Fruit fly (Drosophila melanogaster) whole organism, prepupa: ENCODE measurements around the gene sif.

Experiments used
- Blimp-1 ChIP-seq: fragments of 200-800 bp; sonication (Bioruptor generic); optimal IDR thresholded peaks from 3 replicates; lab custom pipeline; 2017; ENCODE audit warnings: missing biosample characterization, missing genetic modification characterization, mild to moderate bottlenecking, moderate library complexity, missing genetic modification reagents
- CG10669 ChIP-seq: fragments of 200-800 bp; sonication (Bioruptor generic); optimal IDR thresholded peaks from 3 replicates; lab custom pipeline; 2018; ENCODE audit warnings: missing biosample characterization, mild to moderate bottlenecking, missing genetic modification characterization, moderate library complexity
- CG11294 ChIP-seq: fragments of 200-800 bp; sonication (Bioruptor generic); IDR thresholded peaks from 2 replicates; pipeline ENCODE4 v1.3.6; 2022; ENCODE audit warnings: missing biosample characterization, missing genetic modification characterization
- CG15336 ChIP-seq: fragments of 200-800 bp; sonication (Bioruptor generic); IDR thresholded peaks from 2 replicates; pipeline ENCODE4 v1.3.6; 2022; ENCODE audit warnings: missing biosample characterization, missing genetic modification characterization
- CG1621 ChIP-seq: fragments of 200-800 bp; sonication (Bioruptor generic); optimal IDR thresholded peaks from 3 replicates; lab custom pipeline; 2018; ENCODE audit warnings: missing biosample characterization, mild to moderate bottlenecking, missing genetic modification characterization
- CG31627 ChIP-seq: fragments of 200-800 bp; sonication (Bioruptor generic); optimal IDR thresholded peaks from 3 replicates; lab custom pipeline; 2016; ENCODE audit warnings: missing biosample characterization, missing genetic modification characterization
- CG32006 ChIP-seq: fragments of 200-800 bp; sonication (Bioruptor generic); optimal IDR thresholded peaks from 3 replicates; lab custom pipeline; 2017; ENCODE audit warnings: missing biosample characterization, mild to moderate bottlenecking, missing genetic modification characterization
- CG34406 ChIP-seq: fragments of 200-800 bp; sonication (Bioruptor generic); optimal IDR thresholded peaks from 3 replicates; lab custom pipeline; 2016; ENCODE audit warnings: missing biosample characterization, missing genetic modification characterization
- CG3919 ChIP-seq: fragments of 200-800 bp; sonication (Bioruptor generic); optimal IDR thresholded peaks from 3 replicates; lab custom pipeline; 2016; ENCODE audit warnings: missing biosample characterization, missing genetic modification characterization
- CG4318 ChIP-seq: fragments of 200-800 bp; sonication (Bioruptor generic); optimal IDR thresholded peaks from 3 replicates; lab custom pipeline; 2017; ENCODE audit warnings: missing biosample characterization, mild to moderate bottlenecking, missing genetic modification characterization
- CG6276 ChIP-seq: fragments of 200-800 bp; sonication (Bioruptor generic); optimal IDR thresholded peaks from 2 replicates; lab custom pipeline; 2017; ENCODE audit warnings: missing biosample characterization, mild to moderate bottlenecking, missing genetic modification characterization
- CG6792 ChIP-seq: fragments of 200-800 bp; sonication (Bioruptor generic); optimal IDR thresholded peaks from 3 replicates; lab custom pipeline; 2016; ENCODE audit warnings: missing biosample characterization, missing genetic modification characterization
- CG6854 ChIP-seq: fragments of 200-800 bp; sonication (Bioruptor generic); optimal IDR thresholded peaks from 2 replicates; lab custom pipeline; 2017; ENCODE audit warnings: missing biosample characterization, mild to moderate bottlenecking, missing genetic modification characterization
- CG7368 ChIP-seq: fragments of 200-800 bp; sonication (Bioruptor generic); optimal IDR thresholded peaks from 3 replicates; lab custom pipeline; 2016; ENCODE audit warnings: missing biosample characterization, missing genetic modification characterization
- CG8632 ChIP-seq: fragments of 200-800 bp; sonication (Bioruptor generic); optimal IDR thresholded peaks from 3 replicates; lab custom pipeline; 2016; ENCODE audit warnings: missing biosample characterization, missing genetic modification characterization
- CG9139 ChIP-seq: fragments of 200-800 bp; sonication (Bioruptor generic); optimal IDR thresholded peaks from 3 replicates; lab custom pipeline; 2017; ENCODE audit warnings: missing biosample characterization, mild to moderate bottlenecking, missing genetic modification characterization
- Eip75B ChIP-seq: fragments of 200-800 bp; sonication (Bioruptor generic); optimal IDR thresholded peaks from 3 replicates; lab custom pipeline; 2016; ENCODE audit warnings: missing biosample characterization, missing genetic modification characterization
- Eip78C ChIP-seq: fragments of 200-800 bp; sonication (Bioruptor generic); peaks from one replicate; lab custom pipeline; 2016; ENCODE audit warnings: missing biosample characterization, missing genetic modification characterization
- Eip93F ChIP-seq: fragments of 200-800 bp; sonication (Bioruptor generic); optimal IDR thresholded peaks from 2 replicates; lab custom pipeline; 2016; ENCODE audit warnings: missing biosample characterization, mild to moderate bottlenecking, missing genetic modification characterization
- Ets96B ChIP-seq: fragments of 200-800 bp; optimal IDR thresholded peaks from 2 replicates; lab custom pipeline; 2019; ENCODE audit warnings: missing biosample characterization, mild to moderate bottlenecking, missing genetic modification characterization, moderate library complexity
- Hr39 ChIP-seq: fragments of 200-800 bp; sonication (Bioruptor generic); optimal IDR thresholded peaks from 2 replicates; lab custom pipeline; 2016; ENCODE audit warnings: missing biosample characterization, missing genetic modification characterization
- Hr4 ChIP-seq: fragments of 200-800 bp; sonication (Bioruptor generic); optimal IDR thresholded peaks from 3 replicates; lab custom pipeline; 2016; ENCODE audit warnings: missing biosample characterization, missing genetic modification characterization
- Lpt ChIP-seq: fragments of 200-800 bp; sonication (Bioruptor generic); optimal IDR thresholded peaks from 3 replicates; lab custom pipeline; 2016; ENCODE audit warnings: missing biosample characterization, missing genetic modification characterization
- Sox102F ChIP-seq: fragments of 200-800 bp; sonication (Bioruptor generic); optimal IDR thresholded peaks from 2 replicates; lab custom pipeline; 2016; ENCODE audit warnings: missing biosample characterization, mild to moderate bottlenecking, missing genetic modification characterization
- Sox14 ChIP-seq: fragments of 200-800 bp; sonication (Bioruptor generic); optimal IDR thresholded peaks from 3 replicates; lab custom pipeline; 2016; ENCODE audit warnings: missing biosample characterization, missing genetic modification characterization
- Sox15 ChIP-seq: fragments of 200-800 bp; sonication (Bioruptor generic); optimal IDR thresholded peaks from 3 replicates; lab custom pipeline; 2016; ENCODE audit warnings: missing biosample characterization, missing genetic modification characterization
- achi ChIP-seq: fragments of 200-800 bp; sonication (Bioruptor generic); optimal IDR thresholded peaks from 3 replicates; lab custom pipeline; 2016; ENCODE audit warnings: missing biosample characterization, missing genetic modification characterization
- acj6 ChIP-seq: fragments of 200-800 bp; sonication (Bioruptor generic); optimal IDR thresholded peaks from 3 replicates; lab custom pipeline; 2016; ENCODE audit warnings: missing biosample characterization, missing genetic modification characterization
- cyc ChIP-seq: fragments of 200-800 bp; sonication (Bioruptor generic); optimal IDR thresholded peaks from 3 replicates; lab custom pipeline; 2016; ENCODE audit warnings: missing biosample characterization, missing genetic modification characterization
- dac ChIP-seq: fragments of 200-800 bp; sonication (Bioruptor generic); optimal IDR thresholded peaks from 2 replicates; lab custom pipeline; 2017; ENCODE audit warnings: missing biosample characterization, mild to moderate bottlenecking, missing genetic modification characterization
- eg ChIP-seq: fragments of 200-800 bp; sonication (Bioruptor generic); IDR thresholded peaks from 3 replicates; pipeline ENCODE4 v1.3.6; 2022; ENCODE audit warnings: missing biosample characterization, missing genetic modification characterization
- esn ChIP-seq: fragments of 200-800 bp; sonication (Bioruptor generic); optimal IDR thresholded peaks from 2 replicates; lab custom pipeline; 2016; ENCODE audit warnings: missing biosample characterization, mild to moderate bottlenecking, missing genetic modification characterization, moderate library complexity
- fd59A ChIP-seq: fragments of 200-800 bp; sonication (Bioruptor generic); optimal IDR thresholded peaks from 2 replicates; lab custom pipeline; 2017; ENCODE audit warnings: missing biosample characterization, mild to moderate bottlenecking, missing genetic modification characterization, missing genetic modification reagents
- fd85E ChIP-seq: fragments of 200-800 bp; sonication (Bioruptor generic); optimal IDR thresholded peaks from 3 replicates; lab custom pipeline; 2016; ENCODE audit warnings: missing biosample characterization, missing genetic modification characterization
- fkh ChIP-seq: fragments of 200-800 bp; sonication (Bioruptor generic); optimal IDR thresholded peaks from 3 replicates; lab custom pipeline; 2017; ENCODE audit warnings: missing biosample characterization, mild to moderate bottlenecking, missing genetic modification characterization, moderate library complexity
- lz ChIP-seq: fragments of 200-800 bp; sonication (Bioruptor generic); optimal IDR thresholded peaks from 3 replicates; lab custom pipeline; 2016; ENCODE audit warnings: missing biosample characterization, missing genetic modification characterization
- net ChIP-seq: fragments of 200-800 bp; sonication (Bioruptor generic); optimal IDR thresholded peaks from 3 replicates; lab custom pipeline; 2016; ENCODE audit warnings: missing biosample characterization, missing genetic modification characterization
- salr ChIP-seq, 2 experiments: fragments of 200-800 bp; sonication (Bioruptor generic); optimal IDR thresholded peaks; 3 replicates each; lab custom pipeline; 2016 to 2018; ENCODE audit warnings: missing biosample characterization in 2 of 2, missing genetic modification characterization in 2 of 2, mild to moderate bottlenecking in 1 of 2
- spab ChIP-seq: fragments of 200-800 bp; sonication (Bioruptor generic); optimal IDR thresholded peaks from 2 replicates; lab custom pipeline; 2017; ENCODE audit warnings: missing biosample characterization, mild to moderate bottlenecking, missing genetic modification characterization, missing genetic modification reagents
- ss ChIP-seq, 2 experiments: fragments of 200-800 bp; sonication (Bioruptor generic); optimal IDR thresholded peaks; 2 replicates in 1 of 2; 3 replicates in 1 of 2; lab custom pipeline; 2017 to 2018; ENCODE audit warnings: mild to moderate bottlenecking in 2 of 2, missing biosample characterization in 2 of 2, missing genetic modification characterization in 2 of 2, moderate library complexity in 1 of 2
- svp ChIP-seq: fragments of 200-800 bp; sonication (Bioruptor generic); peaks from one replicate; lab custom pipeline; 2016; ENCODE audit warnings: missing biosample characterization, missing genetic modification characterization
- topi ChIP-seq: fragments of 200-800 bp; sonication (Bioruptor generic); optimal IDR thresholded peaks from 3 replicates; lab custom pipeline; 2016; ENCODE audit warnings: missing biosample characterization, missing genetic modification characterization

Gene sif

DNA sequence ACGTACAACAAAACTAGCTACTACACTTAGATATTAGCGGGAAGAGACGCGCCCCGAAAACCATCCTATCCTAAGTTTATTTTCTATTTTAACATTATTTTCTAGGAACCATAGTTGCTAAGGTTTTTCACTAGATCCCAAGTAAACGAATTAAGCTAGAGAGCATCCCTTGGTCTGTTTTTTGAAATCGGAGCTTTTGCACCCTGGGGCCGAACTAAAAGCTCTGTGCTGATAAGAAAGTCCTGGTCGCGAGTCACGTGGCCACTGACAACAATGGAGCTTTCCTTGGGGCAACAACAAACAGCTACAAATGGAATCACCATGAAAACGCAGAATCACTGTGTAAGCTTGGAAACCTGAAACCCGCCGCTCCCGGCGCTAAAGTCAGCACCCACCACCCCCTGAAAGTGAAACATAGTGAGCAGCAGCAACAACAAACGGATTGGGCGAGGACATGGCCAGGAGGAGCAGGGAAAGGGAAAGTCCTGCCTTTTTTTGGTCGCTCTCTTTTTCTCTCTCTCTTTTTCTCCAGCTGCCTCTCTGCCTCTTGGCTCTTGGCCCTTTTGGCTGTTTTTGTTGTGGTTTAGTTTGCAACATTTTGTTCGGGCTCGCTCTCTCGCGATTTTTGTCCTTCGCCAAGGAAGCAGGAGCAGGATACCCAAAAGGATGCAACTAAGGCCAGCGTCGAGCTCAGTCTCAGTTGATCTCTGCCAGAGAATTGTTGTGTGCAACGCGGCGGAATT, at the start of gene sif:
Gene sif (plus strand): TSS at position 693 of the 743 bp plus-strand sequence.
- no peak for TF ChIP-seq net (GFP tag; lab: Kevin White, UChicago)
- TF ChIP-seq Blimp-1 (GFP tag; lab: Kevin White, UChicago) = peak; percentile 69
- TF ChIP-seq CG7368 (GFP tag; lab: Kevin White, UChicago) = no peak

DNA sequence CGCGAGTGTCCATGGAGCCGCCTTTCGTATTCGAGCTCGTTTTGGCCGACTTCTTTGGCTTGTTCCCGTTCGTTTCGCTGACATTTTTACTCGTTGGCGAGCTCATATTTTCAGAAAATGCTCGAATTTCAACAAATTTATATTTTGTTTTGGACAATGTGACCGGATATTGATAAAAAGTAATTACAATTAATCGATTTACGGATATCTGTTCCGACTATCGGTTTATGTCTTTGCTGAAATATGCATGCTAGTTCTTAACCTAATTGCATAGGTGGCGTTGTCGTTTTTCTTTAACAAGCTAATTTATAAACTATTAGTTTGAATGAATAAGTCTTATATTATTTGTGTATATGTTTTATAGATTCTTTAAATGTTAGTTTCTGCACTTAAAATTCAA, 49.6 kb upstream of the sif start, which contains the start of gene Eaf6:
Gene Eaf6 (minus strand): TSS at position 173 of the 400 bp plus-strand sequence.
- TF ChIP-seq Eip78C (GFP tag; lab: Kevin White, UChicago) = peak; percentile 39
- TF ChIP-seq CG32006 = no peak
- peak; percentile 25 for TF ChIP-seq fkh (GFP tag; lab: Kevin White, UChicago)
- TF ChIP-seq, all 60 proteins: peak for 2

DNA sequence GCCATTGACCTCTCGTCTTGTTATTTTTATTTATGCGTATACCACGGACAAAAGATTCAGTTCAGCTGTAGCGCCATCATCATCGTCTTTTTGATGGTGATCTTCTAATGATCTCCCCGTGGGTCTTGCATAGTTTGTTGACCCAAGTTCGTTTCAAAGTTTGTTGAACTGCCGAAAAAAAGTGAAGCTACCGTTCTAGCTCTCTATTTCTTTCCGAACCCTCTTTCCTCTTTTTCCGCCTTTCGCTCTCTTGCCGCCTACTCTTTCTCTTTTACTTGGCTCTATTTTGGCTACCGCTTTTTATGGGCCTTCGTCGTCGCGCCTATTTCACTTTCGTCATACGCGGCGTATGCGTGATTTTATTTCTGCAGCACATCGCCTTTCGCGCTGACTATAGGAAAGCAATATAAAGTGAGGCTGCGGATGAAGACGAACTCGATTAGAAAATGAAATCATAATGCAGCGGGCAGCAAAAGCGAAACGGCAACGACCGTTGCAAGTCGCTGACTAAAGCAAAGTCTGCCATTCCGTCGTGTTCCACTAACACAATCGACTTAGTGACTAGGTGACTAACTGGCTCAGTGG, 48.8 kb upstream of the sif start:
- TF ChIP-seq achi (GFP tag; lab: Kevin White, UChicago) (no peak), Hr4 (GFP tag; lab: Kevin White, UChicago) (no peak), cyc (GFP tag; lab: Kevin White, UChicago) (no peak), CG31627 (no peak), Blimp-1 (GFP tag; lab: Kevin White, UChicago) (no peak)

DNA sequence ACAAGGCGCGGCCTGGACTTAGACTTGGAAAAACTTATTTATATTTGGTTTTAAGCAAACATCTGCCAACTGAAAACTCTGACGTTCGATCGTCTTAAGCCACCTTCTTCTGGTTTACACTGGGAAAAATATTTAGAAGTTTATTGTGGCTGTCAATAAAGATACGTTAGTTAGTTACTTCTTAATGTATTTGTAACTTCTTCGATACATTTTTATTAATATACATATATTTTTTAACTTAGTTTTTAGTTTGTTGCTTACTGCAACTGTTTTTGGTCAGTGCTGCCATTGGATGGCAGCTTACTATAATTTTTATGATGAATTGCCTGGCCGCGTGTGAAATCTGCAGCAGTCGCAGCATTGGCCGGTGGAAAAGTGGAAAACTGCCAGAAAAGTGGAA, 48.2 kb upstream of the sif start:
- TF ChIP-seq fd85E (no peak), eg (no peak; the same call in 1 of the 3 replicates), CG6854 (no peak), CG1621 (tag; lab: Kevin White, UChicago) (no peak), Hr4 (GFP tag; lab: Kevin White, UChicago) (peak; percentile 52), Blimp-1 (GFP tag; lab: Kevin White, UChicago) (peak; percentile 9), CG31627 (no peak), CG11294 (no peak), CG8632 (GFP tag; lab: Kevin White, UChicago) (no peak), salr (GFP tag; optimal IDR thresholded peaks at IDR 0.05; lab: Kevin White, UChicago) (no peak), Eip78C (GFP tag; lab: Kevin White, UChicago) (peak; percentile 52), fd59A (no peak), CG4318 (GFP tag; lab: Kevin White, UChicago) (peak; percentile 70), CG10669 (GFP tag; lab: Kevin White, UChicago) (no peak), topi (GFP tag; lab: Kevin White, UChicago) (peak; percentile 2), CG15336 (GFP tag; lab: Robert Waterston, UW) (peak; percentile 81), Sox15 (no peak), CG32006 (peak; percentile 90), svp (GFP tag; lab: Kevin White, UChicago) (no peak), CG9139 (GFP tag; lab: Kevin White, UChicago) (no peak), Sox14 (GFP tag; lab: Kevin White, UChicago) (no peak), dac (GFP tag; lab: Kevin White, UChicago) (peak; percentile 38), Sox102F (GFP tag; lab: Kevin White, UChicago) (no peak), CG6276 (GFP tag; lab: Kevin White, UChicago) (no peak), CG7368 (GFP tag; lab: Kevin White, UChicago) (no peak), esn (no peak), spab (GFP tag; lab: Kevin White, UChicago) (no peak), fkh (GFP tag; lab: Kevin White, UChicago) (no peak), Hr39 (GFP tag; lab: Kevin White, UChicago) (no peak), CG3919 (GFP tag; lab: Kevin White, UChicago) (no peak), ss (GFP tag; optimal IDR thresholded peaks at IDR 0.05; lab: Kevin White, UChicago) (no peak), Lpt (GFP tag; lab: Kevin White, UChicago) (peak; percentile 21), CG6792 (GFP tag; lab: Kevin White, UChicago) (no peak), lz (GFP tag; lab: Kevin White, UChicago) (no peak), Eip75B (GFP tag; lab: Kevin White, UChicago) (no peak), Ets96B (no peak), acj6 (GFP tag; lab: Kevin White, UChicago) (no peak), CG34406 (GFP tag; lab: Kevin White, UChicago) (no peak), Eip93F (GFP tag; lab: Kevin White, UChicago) (no peak)
